Fruit fly (Drosophila melanogaster) whole organism, embryonic: ENCODE data around the gene CG1213.

Experiments used
- CG12071 ChIP-seq: fragments of 200-800 bp; sonication (Bioruptor generic); optimal IDR thresholded peaks from 3 replicates; lab custom pipeline; 2018; ENCODE audit warnings: missing biosample characterization, mild to moderate bottlenecking, missing genetic modification characterization
- CG15514 ChIP-seq: fragments of 200-800 bp; sonication (Bioruptor generic); optimal IDR thresholded peaks from 3 replicates; lab custom pipeline; 2017; ENCODE audit warnings: missing biosample characterization, missing genetic modification characterization, mild to moderate bottlenecking, moderate library complexity, missing genetic modification reagents
- CG1602 ChIP-seq: fragments of 200-800 bp; sonication (Bioruptor generic); optimal IDR thresholded peaks from 3 replicates; lab custom pipeline; 2016; ENCODE audit warnings: missing biosample characterization, missing genetic modification characterization
- nom ChIP-seq: fragments of 200-800 bp; sonication (Bioruptor generic); optimal IDR thresholded peaks from 2 replicates; lab custom pipeline; 2017; ENCODE audit warnings: missing biosample characterization, missing genetic modification characterization, mild to moderate bottlenecking, moderate library complexity, missing genetic modification reagents

DNA sequence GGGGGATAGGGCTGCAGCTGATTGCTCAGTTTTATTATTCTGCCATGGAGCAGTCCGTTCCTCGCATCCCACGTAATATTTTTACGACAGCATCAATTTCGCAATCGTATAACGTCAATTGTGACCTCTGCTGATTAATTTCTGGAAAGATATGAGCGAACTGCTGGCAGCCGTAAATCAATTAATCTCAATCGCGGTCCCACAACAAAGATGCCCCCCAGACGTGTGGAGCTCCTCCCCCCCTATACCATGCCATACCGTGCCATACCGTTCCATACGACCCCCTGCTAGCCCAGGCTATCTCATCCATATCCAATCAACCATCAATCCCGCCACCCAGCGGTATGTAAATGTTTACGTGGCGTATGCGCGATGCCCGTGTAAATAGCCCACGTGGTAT, 40.3 kb downstream of the CG1213 start:
- TF ChIP-seq CG1602 (GFP tag; lab: Kevin White, UChicago) (no peak), CG15514 (GFP tag; lab: Kevin White, UChicago) (no peak), nom (GFP tag; lab: Kevin White, UChicago) (no peak), CG12071 (GFP tag; lab: Kevin White, UChicago) (no peak)
